Worm (Caenorhabditis elegans) whole organism, L2 larva: Measurements from ENCODE around the gene cyp-25A6.

Experiments
- ama-1 ChIP-seq: fragments of 150-350 bp; optimal IDR thresholded peaks from 2 replicates; lab custom pipeline; 2018; ENCODE audit warnings: inconsistent platforms
- dmd-4 ChIP-seq: sonication (generic microtip); optimal IDR thresholded peaks from 2 replicates; lab custom pipeline; 2017; ENCODE audit warnings: missing biosample characterization, missing genetic modification characterization
- elt-1 ChIP-seq: fragments of 150-350 bp; optimal IDR thresholded peaks from 2 replicates; lab custom pipeline; 2014; ENCODE audit warnings: missing biosample characterization, missing genetic modification characterization
- elt-3 ChIP-seq: sonication (generic microtip); optimal IDR thresholded peaks from 2 replicates; lab custom pipeline; 2017; ENCODE audit warnings: missing biosample characterization, missing genetic modification characterization
- nhr-11 ChIP-seq: fragments of 150-350 bp; optimal IDR thresholded peaks from 2 replicates; lab custom pipeline; 2014; ENCODE audit warnings: missing biosample characterization, missing genetic modification characterization
- unc-62 ChIP-seq: fragments of 150-350 bp; optimal IDR thresholded peaks from 2 replicates; lab custom pipeline; 2014; ENCODE audit warnings: missing biosample characterization, missing genetic modification reagents, missing genetic modification characterization

ce11 chrIV:4150138-4150537 lies 47.1 kb upstream of the cyp-25A6 start:
- no peak for TF ChIP-seq elt-3 (tag; lab: Kevin White, UChicago)
- no peak for TF ChIP-seq unc-62 (GFP tag; lab: Kevin White, UChicago)
- no peak for TF ChIP-seq elt-1 (tag; lab: Kevin White, UChicago)
- no peak for TF ChIP-seq ama-1 (lab: Kevin White, UChicago)
- no peak for TF ChIP-seq dmd-4 (tag; lab: Kevin White, UChicago)
- no peak for TF ChIP-seq nhr-11 (tag; lab: Kevin White, UChicago)
